Worm (Caenorhabditis elegans): ENCODE results near the gene F28E10.1.

Gene F28E10.1

ce11 chrIV:4608661-4609060, 40.0 kb downstream of the F28E10.1 start:
- TF ChIP-seq sea-2 (GFP tag; optimal IDR thresholded peaks at IDR 0.05) (no peak), egl-27 (tag; optimal IDR thresholded peaks at IDR 0.05) (no peak), ZK546.5 (tag; optimal IDR thresholded peaks at IDR 0.05) (no peak), jun-1 (tag; optimal IDR thresholded peaks at IDR 0.05) (no peak), nhr-25 (tag; optimal IDR thresholded peaks at IDR 0.05) (no peak), nhr-28 (tag; optimal IDR thresholded peaks at IDR 0.05) (no peak), ztf-4 (tag; optimal IDR thresholded peaks at IDR 0.05) (no peak), fos-1 (tag; optimal IDR thresholded peaks at IDR 0.05) (no peak), ama-1 (optimal IDR thresholded peaks at IDR 0.05) (no peak), nhr-43 (tag; optimal IDR thresholded peaks at IDR 0.05; ENCODE audit: poor library complexity, severe bottlenecking) (no peak), skn-1 (tag; optimal IDR thresholded peaks at IDR 0.05) (no peak), nhr-77 (tag; optimal IDR thresholded peaks at IDR 0.05) (no peak), nhr-237 (tag; optimal IDR thresholded peaks at IDR 0.05) (no peak), hmg-11 (tag; optimal IDR thresholded peaks at IDR 0.05) (no peak)

- TF ChIP-seq elt-3 (tag; optimal IDR thresholded peaks at IDR 0.05) (no peak), lin-15B (tag; optimal IDR thresholded peaks at IDR 0.05) (no peak)
Measured at ce11 chrIV:4609568-4609967, 40.9 kb downstream of the F28E10.1 start, which contains the start of gene col-110. TSS of gene col-110 (minus strand) at chrIV:4609668.

ce11 chrIV:4611740-4612139, 43.1 kb downstream of the F28E10.1 start:
- no peak for TF ChIP-seq elt-1 (tag; optimal IDR thresholded peaks at IDR 0.05)

ce11 chrIV:4612597-4612996, 44.0 kb downstream of the F28E10.1 start:
- TF ChIP-seq daf-12 (tag; optimal IDR thresholded peaks at IDR 0.05) (no peak), nhr-12 (tag; optimal IDR thresholded peaks at IDR 0.05) (no peak), zag-1 (tag; optimal IDR thresholded peaks at IDR 0.05) (no peak), egl-5 (tag; optimal IDR thresholded peaks at IDR 0.05) (no peak), nhr-25 (tag; optimal IDR thresholded peaks at IDR 0.05) (no peak), tbx-2 (tag; optimal IDR thresholded peaks at IDR 0.05) (no peak), unc-39 (tag; optimal IDR thresholded peaks at IDR 0.05) (no peak), aly-2 (tag; optimal IDR thresholded peaks at IDR 0.05) (no peak), ZK546.5 (tag; optimal IDR thresholded peaks at IDR 0.05) (no peak), jun-1 (tag; optimal IDR thresholded peaks at IDR 0.05) (no peak), sea-2 (GFP tag; optimal IDR thresholded peaks at IDR 0.05) (no peak)

- no peak for TF ChIP-seq ztf-11 (tag; optimal IDR thresholded peaks at IDR 0.05)
- peak; percentile 17 for TF ChIP-seq nhr-11 (tag; optimal IDR thresholded peaks at IDR 0.05)
- no peak for TF ChIP-seq skn-1 (tag; optimal IDR thresholded peaks at IDR 0.05)
Measured at ce11 chrIV:4613516-4613915, 44.9 kb downstream of the F28E10.1 start.

- TF ChIP-seq sea-2 (GFP tag; optimal IDR thresholded peaks at IDR 0.05) (no peak), nhr-23 (tag; optimal IDR thresholded peaks at IDR 0.05) (no peak), lin-15B (tag; optimal IDR thresholded peaks at IDR 0.05) (no peak), pqm-1 (tag; optimal IDR thresholded peaks at IDR 0.05) (no peak), hmg-11 (tag; optimal IDR thresholded peaks at IDR 0.05) (no peak), unc-39 (tag; optimal IDR thresholded peaks at IDR 0.05) (no peak), nhr-25 (tag; optimal IDR thresholded peaks at IDR 0.05) (no peak), elt-3 (tag; optimal IDR thresholded peaks at IDR 0.05) (no peak), snpc-4 (tag; optimal IDR thresholded peaks at IDR 0.05) (no peak), eor-1 (tag; optimal IDR thresholded peaks at IDR 0.05) (no peak)
Measured at ce11 chrIV:4623852-4624251, 55.2 kb downstream of the F28E10.1 start.

ce11 chrIV:4633393-4633792, 64.8 kb downstream of the F28E10.1 start, which contains the start of gene R105.1:
TSS of gene R105.1 (plus strand) at chrIV:4633693.
- no peak for TF ChIP-seq ceh-9 (tag; optimal IDR thresholded peaks at IDR 0.05)
- no peak for TF ChIP-seq aly-2 (tag; optimal IDR thresholded peaks at IDR 0.05)
- no peak for TF ChIP-seq pha-4 (tag; optimal IDR thresholded peaks at IDR 0.05)
- no peak for TF ChIP-seq fkh-2 (tag; optimal IDR thresholded peaks at IDR 0.05)
- TF ChIP-seq nhr-76 (tag; optimal IDR thresholded peaks at IDR 0.05): no peak
- TF ChIP-seq ama-1 (optimal IDR thresholded peaks at IDR 0.05): no peak
- no peak for TF ChIP-seq snpc-4 (tag; optimal IDR thresholded peaks at IDR 0.05)
- TF ChIP-seq nhr-237 (tag; optimal IDR thresholded peaks at IDR 0.05): no peak
- no peak for TF ChIP-seq zag-1 (tag; optimal IDR thresholded peaks at IDR 0.05)
- no peak for TF ChIP-seq elt-3 (tag; optimal IDR thresholded peaks at IDR 0.05)
- TF ChIP-seq ceh-16 (tag; optimal IDR thresholded peaks at IDR 0.05): no peak
- TF ChIP-seq nfya-1 (tag; optimal IDR thresholded peaks at IDR 0.05; ENCODE audit: insufficient read depth): no peak
